Worm (Caenorhabditis elegans) whole organism, L1 larva: ENCODE results near the gene tdc-1.

Experiments
- jun-1 ChIP-seq: fragments of 150-350 bp; optimal IDR thresholded peaks from 2 replicates; lab custom pipeline; 2014; ENCODE audit warnings: missing biosample characterization, missing genetic modification reagents, missing genetic modification characterization
- lin-13 ChIP-seq: fragments of 150-350 bp; optimal IDR thresholded peaks from 2 replicates; lab custom pipeline; 2014; ENCODE audit warnings: missing biosample characterization, missing genetic modification reagents, missing genetic modification characterization
- nhr-237 ChIP-seq: fragments of 150-350 bp; optimal IDR thresholded peaks from 2 replicates; lab custom pipeline; 2014; ENCODE audit warnings: missing biosample characterization, missing genetic modification characterization
- pqm-1 ChIP-seq: sonication (generic microtip); optimal IDR thresholded peaks from 3 replicates; lab custom pipeline; 2017; ENCODE audit warnings: missing biosample characterization, missing genetic modification characterization
- skn-1 ChIP-seq: fragments of 150-350 bp; optimal IDR thresholded peaks from 2 replicates; lab custom pipeline; 2014; ENCODE audit warnings: missing biosample characterization, missing genetic modification characterization
- unc-62 ChIP-seq: fragments of 150-350 bp; optimal IDR thresholded peaks from 2 replicates; lab custom pipeline; 2014; ENCODE audit warnings: missing biosample characterization, missing genetic modification reagents, missing genetic modification characterization

- TF ChIP-seq pqm-1 (tag; lab: Kevin White, UChicago), result no peak
- TF ChIP-seq jun-1 (tag; lab: Kevin White, UChicago), result no peak
- TF ChIP-seq lin-13 (GFP tag; lab: Kevin White, UChicago), result no peak
- no peak for TF ChIP-seq nhr-237
- no peak for TF ChIP-seq skn-1 (tag; lab: Kevin White, UChicago)
- TF ChIP-seq unc-62 (GFP tag; lab: Kevin White, UChicago), result no peak
Observed at ce11 chrII:8269855-8270647, at the start of gene tdc-1.
